Fruit fly (Drosophila melanogaster) whole organism: Measurements from ENCODE around the gene CG11911.

Experiments used
- CG8478 ChIP-seq: fragments of >200 bp; optimal IDR thresholded peaks from 2 replicates; lab custom pipeline; 2018; ENCODE audit warnings: inconsistent platforms
- EcR ChIP-seq, 2 experiments: fragments of >200 bp; optimal IDR thresholded peaks; 2 replicates each; lab custom pipeline; 2017; ENCODE audit warnings: missing biosample characterization in 2 of 2, missing genetic modification characterization in 2 of 2, missing genetic modification reagents in 2 of 2
- pan ChIP-seq: fragments of >200 bp; optimal IDR thresholded peaks from 2 replicates; lab custom pipeline; 2017
- usp ChIP-seq: fragments of >200 bp; optimal IDR thresholded peaks from 2 replicates; lab custom pipeline; 2017; ENCODE audit warnings: missing biosample characterization, missing genetic modification characterization, mixed read lengths

DNA sequence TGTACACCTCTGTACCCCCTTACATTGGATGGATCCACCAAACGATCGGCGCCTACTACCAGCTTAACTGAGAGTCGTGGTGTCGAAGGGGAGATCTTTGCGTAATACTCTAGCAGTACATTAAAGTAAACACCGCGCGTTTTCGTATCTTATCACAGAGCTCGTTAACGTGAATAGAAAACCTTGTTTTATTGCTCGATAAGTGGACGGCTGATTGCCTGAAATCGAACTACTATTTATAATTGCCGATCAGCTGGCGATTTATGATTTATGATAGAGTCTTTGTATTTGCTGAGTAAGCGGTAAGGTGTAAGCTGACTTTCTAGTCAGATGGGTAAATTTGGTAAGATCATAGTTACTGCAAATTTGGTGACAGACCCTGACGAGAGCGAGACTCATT lies 1.9 kb upstream of the CG11911 start:
- no peak for TF ChIP-seq CG8478 (lab: Kevin White, UChicago)
- no peak for TF ChIP-seq usp (GFP tag; lab: Kevin White, UChicago)
- TF ChIP-seq pan (lab: Kevin White, UChicago): no peak
- no peak for TF ChIP-seq EcR (GFP tag; optimal IDR thresholded peaks at IDR 0.05; lab: Kevin White, UChicago)
